Fruit fly (Drosophila melanogaster) whole organism, embryonic: ENCODE data around the gene CG34034.

Experiments used
- ATbp ChIP-seq: fragments of 200-800 bp; sonication (Bioruptor generic); optimal IDR thresholded peaks from 2 replicates; lab custom pipeline; 2017; ENCODE audit warnings: missing biosample characterization, mild to moderate bottlenecking, missing genetic modification characterization, missing genetic modification reagents
- Aef1 ChIP-seq: fragments of 200-800 bp; sonication (Bioruptor generic); IDR thresholded peaks from 3 replicates; pipeline ENCODE4 v1.3.6; 2022; ENCODE audit warnings: missing biosample characterization, missing genetic modification characterization
- Blimp-1 ChIP-seq: fragments of 200-800 bp; sonication (Bioruptor generic); optimal IDR thresholded peaks from 3 replicates; lab custom pipeline; 2018; ENCODE audit warnings: missing biosample characterization, missing genetic modification characterization, mild to moderate bottlenecking, moderate library complexity, missing genetic modification reagents
- C15 ChIP-seq: fragments of 200-800 bp; sonication (Bioruptor generic); IDR thresholded peaks from 3 replicates; pipeline ENCODE4 v1.3.6; 2022; ENCODE audit warnings: missing biosample characterization, missing genetic modification characterization
- CG10979 ChIP-seq: fragments of 200-800 bp; sonication (Bioruptor generic); optimal IDR thresholded peaks from 2 replicates; lab custom pipeline; 2018; ENCODE audit warnings: missing biosample characterization, mild to moderate bottlenecking, missing genetic modification characterization, moderate library complexity
- CG11247 ChIP-seq: fragments of 200-800 bp; sonication (Bioruptor generic); IDR thresholded peaks from 2 replicates; pipeline ENCODE4 v1.3.6; 2022; ENCODE audit warnings: missing biosample characterization, missing genetic modification characterization
- CG11695 ChIP-seq: fragments of 200-800 bp; sonication (Bioruptor generic); IDR thresholded peaks from 3 replicates; pipeline ENCODE4 v1.3.6; 2022; ENCODE audit warnings: missing biosample characterization, missing genetic modification characterization
- CG12071 ChIP-seq: fragments of 200-800 bp; sonication (Bioruptor generic); optimal IDR thresholded peaks from 3 replicates; lab custom pipeline; 2018; ENCODE audit warnings: missing biosample characterization, mild to moderate bottlenecking, missing genetic modification characterization
- CG12659 ChIP-seq: fragments of 200-800 bp; sonication (Bioruptor generic); optimal IDR thresholded peaks from 3 replicates; lab custom pipeline; 2017; ENCODE audit warnings: mild to moderate bottlenecking, missing biosample characterization, missing genetic modification reagents, missing genetic modification characterization
- CG13424 ChIP-seq: fragments of 200-800 bp; sonication (Bioruptor generic); optimal IDR thresholded peaks from 2 replicates; lab custom pipeline; 2019; ENCODE audit warnings: missing biosample characterization, mild to moderate bottlenecking, missing genetic modification characterization, moderate library complexity
- CG13775 ChIP-seq: fragments of 200-800 bp; sonication (Bioruptor generic); optimal IDR thresholded peaks from 3 replicates; lab custom pipeline; 2017; ENCODE audit warnings: missing biosample characterization, mild to moderate bottlenecking, missing genetic modification characterization
- CG13894 ChIP-seq: fragments of 200-800 bp; sonication (Bioruptor generic); optimal IDR thresholded peaks from 3 replicates; lab custom pipeline; 2018; ENCODE audit warnings: missing biosample characterization, mild to moderate bottlenecking, missing genetic modification characterization, moderate library complexity
- CG18476 ChIP-seq: fragments of 200-800 bp; sonication (Bioruptor generic); optimal IDR thresholded peaks from 2 replicates; lab custom pipeline; 2016; ENCODE audit warnings: missing biosample characterization, mild to moderate bottlenecking, missing genetic modification characterization
- CG2712 ChIP-seq: fragments of 200-800 bp; optimal IDR thresholded peaks from 3 replicates; lab custom pipeline; 2019; ENCODE audit warnings: missing biosample characterization, mild to moderate bottlenecking, missing genetic modification characterization, moderate library complexity
- CG30431 ChIP-seq: fragments of 200-800 bp; sonication (Bioruptor generic); optimal IDR thresholded peaks from 2 replicates; lab custom pipeline; 2017; ENCODE audit warnings: missing biosample characterization, missing genetic modification characterization
- CG31441 ChIP-seq: fragments of 200-800 bp; sonication (Bioruptor generic); IDR thresholded peaks from 2 replicates; pipeline ENCODE4 v1.3.6; 2022; ENCODE audit warnings: missing biosample characterization, missing genetic modification characterization
- CG34376 ChIP-seq: fragments of 200-800 bp; sonication (Bioruptor generic); optimal IDR thresholded peaks from 2 replicates; lab custom pipeline; 2018; ENCODE audit warnings: missing biosample characterization, mild to moderate bottlenecking, missing genetic modification characterization
- CG3847 ChIP-seq: fragments of 200-800 bp; sonication (Bioruptor generic); IDR thresholded peaks from 2 replicates; pipeline ENCODE4 v1.3.6; 2022; ENCODE audit warnings: missing biosample characterization, missing genetic modification characterization
- CG42726 ChIP-seq: fragments of 200-800 bp; sonication (Bioruptor generic); IDR thresholded peaks from 2 replicates; pipeline ENCODE4 v1.3.6; 2022; ENCODE audit warnings: missing biosample characterization, missing genetic modification characterization; ENCODE audit not compliant: partially characterized antibody
- CG5953 ChIP-seq: fragments of 200-800 bp; sonication (Bioruptor generic); IDR thresholded peaks from 2 replicates; pipeline ENCODE4 v1.3.6; 2022; ENCODE audit warnings: missing biosample characterization, missing genetic modification characterization
- CG6854 ChIP-seq: fragments of 200-800 bp; sonication (Bioruptor generic); optimal IDR thresholded peaks from 3 replicates; lab custom pipeline; 2017; ENCODE audit warnings: missing biosample characterization, mild to moderate bottlenecking, missing genetic modification characterization
- CG8388 ChIP-seq: fragments of 200-800 bp; sonication (Bioruptor generic); optimal IDR thresholded peaks from 2 replicates; lab custom pipeline; 2019; ENCODE audit warnings: missing biosample characterization, mild to moderate bottlenecking, missing genetic modification characterization, moderate library complexity
- CG9727 ChIP-seq: fragments of 200-800 bp; sonication (Bioruptor generic); optimal IDR thresholded peaks from 3 replicates; lab custom pipeline; 2017; ENCODE audit warnings: missing biosample characterization, mild to moderate bottlenecking, missing genetic modification characterization
- CG9932 ChIP-seq: fragments of 200-800 bp; sonication (Bioruptor generic); IDR thresholded peaks from 2 replicates; pipeline ENCODE4 v1.3.6; 2022; ENCODE audit warnings: missing biosample characterization, missing genetic modification characterization
- D19A ChIP-seq: fragments of 200-800 bp; optimal IDR thresholded peaks from 3 replicates; lab custom pipeline; 2019; ENCODE audit warnings: missing biosample characterization, mild to moderate bottlenecking, missing genetic modification characterization, moderate library complexity
- HmgD ChIP-seq: fragments of 200-800 bp; sonication (Bioruptor generic); optimal IDR thresholded peaks from 3 replicates; lab custom pipeline; 2016; ENCODE audit warnings: missing biosample characterization, missing genetic modification characterization
- Med ChIP-seq: fragments of 200-800 bp; sonication (Bioruptor generic); peaks from one replicate; lab custom pipeline; 2016; ENCODE audit warnings: missing biosample characterization, missing genetic modification characterization, mild to moderate bottlenecking, inconsistent platforms, moderate library complexity
- NK7.1 ChIP-seq: fragments of 200-800 bp; sonication (Bioruptor generic); optimal IDR thresholded peaks from 3 replicates; lab custom pipeline; 2016; ENCODE audit warnings: missing biosample characterization, missing genetic modification characterization
- NfI ChIP-seq: fragments of 200-800 bp; sonication (Bioruptor generic); optimal IDR thresholded peaks from 3 replicates; lab custom pipeline; 2018; ENCODE audit warnings: missing biosample characterization, mild to moderate bottlenecking, missing genetic modification characterization, moderate library complexity
- bab2 ChIP-seq: fragments of 200-800 bp; sonication (Bioruptor generic); optimal IDR thresholded peaks from 2 replicates; lab custom pipeline; 2016; ENCODE audit warnings: missing biosample characterization, missing genetic modification characterization
- bigmax ChIP-seq: fragments of 200-800 bp; sonication (Bioruptor generic); optimal IDR thresholded peaks from 2 replicates; lab custom pipeline; 2018; ENCODE audit warnings: missing biosample characterization, mild to moderate bottlenecking, missing genetic modification characterization
- caup ChIP-seq: fragments of 200-800 bp; sonication (Bioruptor generic); optimal IDR thresholded peaks from 3 replicates; lab custom pipeline; 2017; ENCODE audit warnings: missing biosample characterization, mild to moderate bottlenecking, missing genetic modification characterization, moderate library complexity; ENCODE audit not compliant: severe bottlenecking
- dimm ChIP-seq: fragments of 200-800 bp; sonication (Bioruptor generic); IDR thresholded peaks from 2 replicates; pipeline ENCODE4 v1.3.6; 2022; ENCODE audit warnings: missing biosample characterization, missing genetic modification characterization
- disco-r ChIP-seq: fragments of 200-800 bp; sonication (Bioruptor generic); optimal IDR thresholded peaks from 2 replicates; lab custom pipeline; 2016; ENCODE audit warnings: missing biosample characterization, missing genetic modification characterization
- fd3F ChIP-seq: fragments of 200-800 bp; sonication (Bioruptor generic); optimal IDR thresholded peaks from 2 replicates; lab custom pipeline; 2018; ENCODE audit warnings: missing biosample characterization, mild to moderate bottlenecking, missing genetic modification characterization, moderate library complexity
- fd64A ChIP-seq: fragments of 200-800 bp; sonication (Bioruptor generic); optimal IDR thresholded peaks from 3 replicates; lab custom pipeline; 2018; ENCODE audit warnings: missing biosample characterization, mild to moderate bottlenecking, missing genetic modification characterization
- grau ChIP-seq: fragments of 200-800 bp; optimal IDR thresholded peaks from 3 replicates; lab custom pipeline; 2019; ENCODE audit warnings: missing biosample characterization, mild to moderate bottlenecking, missing genetic modification characterization, moderate library complexity
- insv ChIP-seq, 2 experiments: fragments of 200-800 bp; sonication (Bioruptor generic); optimal IDR thresholded peaks; 3 replicates each; lab custom pipeline; 2016 to 2018; ENCODE audit warnings: missing biosample characterization in 2 of 2, missing genetic modification characterization in 2 of 2
- jumu ChIP-seq: fragments of 200-800 bp; sonication (Bioruptor generic); optimal IDR thresholded peaks from 3 replicates; lab custom pipeline; 2016; ENCODE audit warnings: missing biosample characterization, missing genetic modification characterization
- odd ChIP-seq: fragments of 200-800 bp; sonication (Bioruptor generic); optimal IDR thresholded peaks from 2 replicates; lab custom pipeline; 2017; ENCODE audit warnings: missing biosample characterization, mild to moderate bottlenecking, missing genetic modification characterization
- org-1 ChIP-seq: fragments of 200-800 bp; sonication (Bioruptor generic); optimal IDR thresholded peaks from 2 replicates; lab custom pipeline; 2017; ENCODE audit warnings: missing biosample characterization, missing genetic modification characterization
- prd ChIP-seq, 3 experiments: fragments of >200 bp in 2 of 3; fragments of 200-800 bp in 1 of 3; sonication (Bioruptor generic) in 1 of 3; optimal IDR thresholded peaks in 2 of 3; IDR thresholded peaks in 1 of 3; 2 replicates in 2 of 3; 3 replicates in 1 of 3; pipeline versions ENCODE4 v1.3.6 to Lab custom; 2017 to 2022; ENCODE audit warnings: missing biosample characterization in 1 of 3, missing genetic modification characterization in 1 of 3
- psq ChIP-seq: fragments of 200-800 bp; sonication (Bioruptor generic); optimal IDR thresholded peaks from 2 replicates; lab custom pipeline; 2017; ENCODE audit warnings: missing biosample characterization, missing genetic modification characterization
- ranshi ChIP-seq: fragments of 200-800 bp; sonication (Bioruptor generic); IDR thresholded peaks from 2 replicates; pipeline ENCODE4 v1.3.6; 2022; ENCODE audit warnings: missing biosample characterization, missing genetic modification characterization
- schlank ChIP-seq: fragments of 200-800 bp; sonication (Bioruptor generic); optimal IDR thresholded peaks from 2 replicates; lab custom pipeline; 2018; ENCODE audit warnings: missing biosample characterization, mild to moderate bottlenecking, missing genetic modification characterization
- slou ChIP-seq: fragments of 200-800 bp; sonication (Bioruptor generic); optimal IDR thresholded peaks from 3 replicates; lab custom pipeline; 2016; ENCODE audit warnings: missing biosample characterization, missing genetic modification characterization
- stwl ChIP-seq: fragments of 200-800 bp; sonication (Bioruptor generic); optimal IDR thresholded peaks from 3 replicates; lab custom pipeline; 2018; ENCODE audit warnings: missing biosample characterization, mild to moderate bottlenecking, missing genetic modification characterization, moderate library complexity
- tap ChIP-seq: fragments of 200-800 bp; optimal IDR thresholded peaks from 3 replicates; lab custom pipeline; 2019; ENCODE audit warnings: missing biosample characterization, mild to moderate bottlenecking, missing genetic modification characterization, moderate library complexity
- tio ChIP-seq: fragments of 200-800 bp; sonication (Bioruptor generic); optimal IDR thresholded peaks from 2 replicates; lab custom pipeline; 2017; ENCODE audit warnings: missing biosample characterization, missing genetic modification characterization, inconsistent platforms

CG34034 gene

DNA sequence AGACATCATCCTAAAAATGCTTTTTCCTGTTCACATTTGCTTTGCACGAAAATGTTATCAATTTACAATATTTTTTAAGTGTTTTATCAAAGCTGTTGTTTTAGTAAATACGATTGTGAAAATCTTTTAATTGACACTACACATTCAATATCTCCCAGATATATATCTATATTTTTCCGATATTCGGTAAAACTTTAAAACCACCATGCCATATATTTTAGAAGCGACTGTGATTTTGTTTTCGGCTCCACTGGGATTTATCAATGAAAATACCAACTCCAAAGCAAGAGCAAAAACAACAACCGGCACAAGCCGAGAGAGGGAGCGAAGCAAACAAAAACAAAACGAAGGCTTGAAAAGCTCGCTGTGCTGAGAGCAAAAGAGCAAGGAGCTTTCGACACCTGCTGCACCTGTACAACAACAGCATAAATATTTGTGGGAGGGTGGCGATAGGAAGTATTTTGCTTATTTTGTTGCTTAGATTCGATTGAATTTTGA, 18.9 kb downstream of the CG34034 start (continued):
- no peak for TF ChIP-seq bigmax (GFP tag; lab: Kevin White, UChicago)
- no peak for TF ChIP-seq C15
- TF ChIP-seq NK7.1 (GFP tag; lab: Kevin White, UChicago): peak; percentile 33
- peak; percentile 12 for TF ChIP-seq CG12659 (GFP tag; lab: Kevin White, UChicago)
- TF ChIP-seq org-1 (GFP tag; lab: Kevin White, UChicago): peak; percentile 22
- TF ChIP-seq dimm (GFP tag; lab: Robert Waterston, UW): no peak
- no peak for TF ChIP-seq CG13894 (tag; lab: Kevin White, UChicago)
- TF ChIP-seq CG3847 (GFP tag; lab: Robert Waterston, UW): peak; percentile 25; the same call in 1 of the 2 replicates
- TF ChIP-seq psq (GFP tag; lab: Kevin White, UChicago): no peak
- TF ChIP-seq tap (tag; lab: Kevin White, UChicago): peak; percentile 37
- peak; percentile 44 for TF ChIP-seq ATbp (GFP tag; lab: Kevin White, UChicago)
- no peak for TF ChIP-seq CG5953 (GFP tag; lab: Robert Waterston, UW)
- peak; percentile 56; the same call in 1 of the 2 replicates for TF ChIP-seq CG9932 (GFP tag; lab: Robert Waterston, UW)
- no peak for TF ChIP-seq CG34376 (GFP tag; lab: Kevin White, UChicago)
- peak; percentile 57 for TF ChIP-seq CG13424 (tag; lab: Kevin White, UChicago)
- TF ChIP-seq caup (GFP tag; lab: Kevin White, UChicago): peak; percentile 15
- TF ChIP-seq CG18476 (GFP tag; lab: Kevin White, UChicago): peak; percentile 25
- TF ChIP-seq Blimp-1 (GFP tag; lab: Kevin White, UChicago): peak; percentile 48
- TF ChIP-seq HmgD (GFP tag; lab: Kevin White, UChicago): no peak
- TF ChIP-seq bab2: peak; percentile 16
- TF ChIP-seq insv (GFP tag; optimal IDR thresholded peaks at IDR 0.05; lab: Kevin White, UChicago): no peak
- no peak for TF ChIP-seq CG42726 (GFP tag; lab: Robert Waterston, UW)
- TF ChIP-seq stwl (tag; lab: Kevin White, UChicago): no peak
- no peak for TF ChIP-seq CG11247
- peak; percentile 59 for TF ChIP-seq CG8388 (GFP tag; lab: Kevin White, UChicago)
- TF ChIP-seq D19A: peak; percentile 38
- TF ChIP-seq CG31441: peak; percentile 73
- peak; percentile 48 for TF ChIP-seq CG6854 (GFP tag; lab: Kevin White, UChicago)
- TF ChIP-seq CG10979 (tag; lab: Kevin White, UChicago): no peak
- TF ChIP-seq slou (GFP tag; lab: Kevin White, UChicago): peak; percentile 14
- TF ChIP-seq fd3F (GFP tag; lab: Kevin White, UChicago): peak; percentile 47
- peak; percentile 47 for TF ChIP-seq ranshi (GFP tag; lab: Robert Waterston, UW)
- peak; percentile 53 for TF ChIP-seq grau (tag; lab: Kevin White, UChicago)
- TF ChIP-seq CG30431 (GFP tag; lab: Kevin White, UChicago): no peak
- peak; percentile 57 for TF ChIP-seq odd
- TF ChIP-seq CG13775 (GFP tag; lab: Kevin White, UChicago): peak; percentile 3
- TF ChIP-seq CG12071 (GFP tag; lab: Kevin White, UChicago): peak; percentile 16
- TF ChIP-seq CG11695: peak; percentile 54; the same call in 2 of the 3 replicates
- TF ChIP-seq jumu (GFP tag; lab: Kevin White, UChicago): no peak
- no peak for TF ChIP-seq fd64A (GFP tag; lab: Kevin White, UChicago)
- peak; percentile 77 for TF ChIP-seq Med (GFP tag; lab: Kevin White, UChicago)
- peak; percentile 25 for TF ChIP-seq NfI (GFP tag; lab: Kevin White, UChicago)
- TF ChIP-seq disco-r: no peak
- peak; percentile 45 for TF ChIP-seq CG2712 (tag; lab: Kevin White, UChicago)
- no peak for TF ChIP-seq prd (optimal IDR thresholded peaks at IDR 0.05; lab: Kevin White, UChicago)
- TF ChIP-seq prd (GFP tag; IDR thresholded peaks at IDR 0.05; lab: Robert Waterston, UW): 0 out of 3 replicates have a peak, but pooled peaks have one; percentile 11
- peak; percentile 24 for TF ChIP-seq CG9727
- TF ChIP-seq tio (GFP tag; lab: Kevin White, UChicago): peak; percentile 34
- no peak for TF ChIP-seq schlank (tag; lab: Kevin White, UChicago)
- peak; percentile 49; the same call in 2 of the 3 replicates for TF ChIP-seq Aef1 (GFP tag; lab: Robert Waterston, UW)
